Worm (Caenorhabditis elegans): ENCODE data around the gene klc-1.

Gene klc-1

ce11 chrIV:11078482-11078881 lies 5.1 kb upstream of the klc-1 start, which contains the start of gene Y5F2A.4:
Y5F2A.4 (minus strand) TSS chrIV:11078582.
- TF ChIP-seq hlh-30 (tag; optimal IDR thresholded peaks at IDR 0.05; ENCODE audit: insufficient read depth), result no peak
- no peak for TF ChIP-seq dmd-8 (GFP tag; IDR thresholded peaks at IDR 0.05)
- TF ChIP-seq nhr-11 (tag; optimal IDR thresholded peaks at IDR 0.05), result no peak
- no peak for TF ChIP-seq ztf-7 (tag; optimal IDR thresholded peaks at IDR 0.05)
- no peak for TF ChIP-seq F44E2.7 (GFP tag; IDR thresholded peaks at IDR 0.05)
- no peak for TF ChIP-seq daf-12 (tag; optimal IDR thresholded peaks at IDR 0.05)
- no peak for TF ChIP-seq snpc-4 (tag; optimal IDR thresholded peaks at IDR 0.05)

ce11 chrIV:11080823-11081285 lies 2.7 kb upstream of the klc-1 start, which contains the start of gene atg-7:
atg-7 (minus strand) TSS chrIV:11081055.
- TF ChIP-seq madf-9 (GFP tag; conservative IDR thresholded peaks at IDR 0.05) (no peak), snpc-1.2 (GFP tag; IDR thresholded peaks at IDR 0.05) (no peak), unc-39 (tag; optimal IDR thresholded peaks at IDR 0.05) (no peak), nhr-77 (tag; optimal IDR thresholded peaks at IDR 0.05) (no peak), vab-7 (GFP tag; IDR thresholded peaks at IDR 0.05) (no peak), unc-130 (GFP tag; optimal IDR thresholded peaks at IDR 0.05) (no peak), ces-1 (GFP tag; optimal IDR thresholded peaks at IDR 0.05) (no peak), nhr-76 (tag; optimal IDR thresholded peaks at IDR 0.05) (no peak), Y105C5A.15 (GFP tag; IDR thresholded peaks at IDR 0.05) (no peak), nhr-41 (GFP tag; IDR thresholded peaks at IDR 0.05) (no peak), mes-2 (tag; optimal IDR thresholded peaks at IDR 0.05; ENCODE audit: poor library complexity, severe bottlenecking) (no peak), fos-1 (tag; optimal IDR thresholded peaks at IDR 0.05) (no peak), gei-8 (GFP tag; optimal IDR thresholded peaks at IDR 0.05) (peak; percentile 25), ceh-32 (tag; optimal IDR thresholded peaks at IDR 0.05; ENCODE audit: poor library complexity) (no peak), tag-97 (GFP tag; IDR thresholded peaks at IDR 0.05) (no peak), zip-11 (GFP tag; IDR thresholded peaks at IDR 0.05) (no peak), lim-7 (GFP tag; IDR thresholded peaks at IDR 0.05) (no peak), nhr-42 (GFP tag; IDR thresholded peaks at IDR 0.05) (no peak), lin-13 (GFP tag; optimal IDR thresholded peaks at IDR 0.05) (no peak), cey-2 (tag; optimal IDR thresholded peaks at IDR 0.05; ENCODE audit: borderline replicate concordance, insufficient read depth) (no peak), mep-1 (tag; optimal IDR thresholded peaks at IDR 0.05) (no peak), egl-43 (GFP tag; IDR thresholded peaks at IDR 0.05) (no peak), zfp-3 (GFP tag; conservative IDR thresholded peaks at IDR 0.05) (peak; percentile 69; the same call in 1 of the 2 replicates), Y48G9A.11 (GFP tag; IDR thresholded peaks at IDR 0.05) (no peak), dmd-8 (GFP tag; IDR thresholded peaks at IDR 0.05) (no peak), pha-4 (GFP tag; IDR thresholded peaks at IDR 0.05) (no peak), pha-4 (tag; optimal IDR thresholded peaks at IDR 0.05) (no peak), tra-1 (GFP tag; IDR thresholded peaks at IDR 0.05) (no peak), ama-1 (optimal IDR thresholded peaks at IDR 0.05) (peak; percentile 83), F49E8.2 (tag; optimal IDR thresholded peaks at IDR 0.05; ENCODE audit: borderline replicate concordance) (no peak), zag-1 (tag; optimal IDR thresholded peaks at IDR 0.05) (no peak), mdl-1 (tag; optimal IDR thresholded peaks at IDR 0.05) (peak in 1 of 2 experiments; percentile 5), aly-2 (tag; optimal IDR thresholded peaks at IDR 0.05) (no peak), mxl-3 (GFP tag; optimal IDR thresholded peaks at IDR 0.05) (no peak), spr-3 (GFP tag; optimal IDR thresholded peaks at IDR 0.05) (peak; percentile 70), R02D3.7 (tag; optimal IDR thresholded peaks at IDR 0.05) (no peak), daf-8 (GFP tag; IDR thresholded peaks at IDR 0.05) (no peak), arid-1 (GFP tag; conservative IDR thresholded peaks at IDR 0.05) (no peak), nhr-237 (tag; optimal IDR thresholded peaks at IDR 0.05) (no peak), hmg-1.1 (GFP tag; IDR thresholded peaks at IDR 0.05) (no peak), spr-1 (tag; optimal IDR thresholded peaks at IDR 0.05) (no peak), lir-3 (tag; optimal IDR thresholded peaks at IDR 0.05) (no peak), lin-29 (GFP tag; IDR thresholded peaks at IDR 0.05) (peak; percentile 22; the same call in 1 of the 2 replicates), hlh-30 (tag; optimal IDR thresholded peaks at IDR 0.05; ENCODE audit: insufficient read depth) (no peak), hif-1 (tag; optimal IDR thresholded peaks at IDR 0.05) (peak in 1 of 2 experiments; percentile 10)
